Fruit fly (Drosophila melanogaster) whole organism, embryonic: ENCODE results near the gene CG42271.

Source experiments
- CG11398 ChIP-seq: fragments of 200-800 bp; sonication (Bioruptor generic); optimal IDR thresholded peaks from 2 replicates; lab custom pipeline; 2016; ENCODE audit warnings: missing biosample characterization, missing genetic modification characterization
- CG11560 ChIP-seq: fragments of 200-800 bp; sonication (Bioruptor generic); IDR thresholded peaks from 3 replicates; pipeline ENCODE4 v1.3.6; 2022; ENCODE audit warnings: missing biosample characterization, missing genetic modification characterization
- CG12219 ChIP-seq: fragments of 200-800 bp; sonication (Bioruptor generic); optimal IDR thresholded peaks from 3 replicates; lab custom pipeline; 2018; ENCODE audit warnings: missing biosample characterization, mild to moderate bottlenecking, missing genetic modification characterization
- CG1233 ChIP-seq: fragments of 200-800 bp; sonication (Bioruptor generic); optimal IDR thresholded peaks from 4 replicates; lab custom pipeline; 2018; ENCODE audit warnings: missing biosample characterization, mild to moderate bottlenecking, missing genetic modification characterization
- CG12942 ChIP-seq: fragments of 200-800 bp; sonication (Bioruptor generic); optimal IDR thresholded peaks from 3 replicates; lab custom pipeline; 2016; ENCODE audit warnings: missing biosample characterization, missing genetic modification characterization
- CG13287 ChIP-seq: fragments of 200-800 bp; sonication (Bioruptor generic); IDR thresholded peaks from 2 replicates; pipeline ENCODE4 v1.3.6; 2022; ENCODE audit warnings: missing biosample characterization, missing genetic modification characterization; ENCODE audit not compliant: partially characterized antibody
- CG15073 ChIP-seq: fragments of 200-800 bp; sonication (Bioruptor generic); optimal IDR thresholded peaks from 2 replicates; lab custom pipeline; 2016; ENCODE audit warnings: missing biosample characterization, missing genetic modification characterization
- CG16813 ChIP-seq: fragments of 200-800 bp; sonication (Bioruptor generic); IDR thresholded peaks from 3 replicates; pipeline ENCODE4 v1.3.6; 2022; ENCODE audit warnings: missing biosample characterization, missing genetic modification characterization; ENCODE audit not compliant: partially characterized antibody
- CG18011 ChIP-seq: fragments of 200-800 bp; sonication (Bioruptor generic); optimal IDR thresholded peaks from 2 replicates; lab custom pipeline; 2017; ENCODE audit warnings: missing biosample characterization, missing genetic modification characterization, mild to moderate bottlenecking, moderate library complexity, missing genotype
- CG2120 ChIP-seq: fragments of 200-800 bp; sonication (Bioruptor generic); optimal IDR thresholded peaks from 3 replicates; lab custom pipeline; 2016; ENCODE audit warnings: missing biosample characterization, missing genetic modification characterization
- CG2875 ChIP-seq: fragments of 200-800 bp; sonication (Bioruptor generic); optimal IDR thresholded peaks from 2 replicates; lab custom pipeline; 2017; ENCODE audit warnings: missing biosample characterization, mild to moderate bottlenecking, missing genetic modification characterization, missing genetic modification reagents
- CG3163 ChIP-seq: fragments of 200-800 bp; sonication (Bioruptor generic); optimal IDR thresholded peaks from 3 replicates; lab custom pipeline; 2016; ENCODE audit warnings: missing biosample characterization, missing genetic modification characterization
- CG3407 ChIP-seq: fragments of 200-800 bp; sonication (Bioruptor generic); optimal IDR thresholded peaks from 2 replicates; lab custom pipeline; 2018; ENCODE audit warnings: missing biosample characterization, mild to moderate bottlenecking, missing genetic modification characterization
- CG3726 ChIP-seq: fragments of 200-800 bp; sonication (Bioruptor generic); IDR thresholded peaks from 3 replicates; pipeline ENCODE4, ENCODE4 v1.3.6; 2022; ENCODE audit warnings: missing biosample characterization, missing genetic modification characterization
- CG4424 ChIP-seq: fragments of 200-800 bp; sonication (Bioruptor generic); optimal IDR thresholded peaks from 3 replicates; lab custom pipeline; 2016; ENCODE audit warnings: missing biosample characterization, missing genetic modification characterization
- CG4854 ChIP-seq: fragments of 200-800 bp; sonication (Bioruptor generic); optimal IDR thresholded peaks from 2 replicates; lab custom pipeline; 2016; ENCODE audit warnings: missing biosample characterization, missing genetic modification characterization, inconsistent platforms
- CG7745 ChIP-seq: fragments of 200-800 bp; sonication (Bioruptor generic); optimal IDR thresholded peaks from 2 replicates; lab custom pipeline; 2018; ENCODE audit warnings: missing biosample characterization, mild to moderate bottlenecking, missing genetic modification characterization, moderate library complexity
- CG7786 ChIP-seq: fragments of 200-800 bp; sonication (Bioruptor generic); optimal IDR thresholded peaks from 2 replicates; lab custom pipeline; 2016; ENCODE audit warnings: missing biosample characterization, missing genetic modification characterization
- CG8944 ChIP-seq: fragments of 200-800 bp; sonication (Bioruptor generic); optimal IDR thresholded peaks from 3 replicates; lab custom pipeline; 2016; ENCODE audit warnings: missing biosample characterization, missing genetic modification characterization
- CG9932 ChIP-seq: fragments of 200-800 bp; sonication (Bioruptor generic); IDR thresholded peaks from 2 replicates; pipeline ENCODE4 v1.3.6; 2022; ENCODE audit warnings: missing biosample characterization, missing genetic modification characterization
- Dip2 ChIP-seq: fragments of 200-800 bp; sonication (Bioruptor generic); IDR thresholded peaks from 2 replicates; pipeline ENCODE4 v1.3.6; 2022; ENCODE audit warnings: missing biosample characterization, missing genetic modification characterization
- Eip74EF ChIP-seq, 2 experiments: fragments of 200-800 bp in 1 of 2; fragments of >200 bp in 1 of 2; sonication (Bioruptor generic) in 1 of 2; optimal IDR thresholded peaks; 2 replicates each; lab custom pipeline; 2017 to 2019; ENCODE audit warnings: missing biosample characterization in 2 of 2, missing genetic modification characterization in 2 of 2, mild to moderate bottlenecking in 1 of 2, moderate library complexity in 1 of 2
- Gsc ChIP-seq: fragments of 200-800 bp; sonication (Bioruptor generic); IDR thresholded peaks from 2 replicates; pipeline ENCODE4 v1.3.6; 2022; ENCODE audit warnings: missing biosample characterization, missing genetic modification characterization
- Hmx ChIP-seq: fragments of 200-800 bp; sonication (Bioruptor generic); optimal IDR thresholded peaks from 2 replicates; lab custom pipeline; 2016; ENCODE audit warnings: missing biosample characterization, missing genetic modification characterization
- MTF-1 ChIP-seq: fragments of 200-800 bp; sonication (Bioruptor generic); optimal IDR thresholded peaks from 2 replicates; lab custom pipeline; 2018; ENCODE audit warnings: missing biosample characterization, mild to moderate bottlenecking, missing genetic modification characterization, borderline replicate concordance
- Mrtf ChIP-seq: fragments of 200-800 bp; sonication (Bioruptor generic); IDR thresholded peaks from 3 replicates; pipeline ENCODE4 v1.3.6; 2022; ENCODE audit warnings: missing biosample characterization, missing genetic modification characterization
- NC2β ChIP-seq: fragments of 200-800 bp; sonication (Bioruptor generic); optimal IDR thresholded peaks from 2 replicates; lab custom pipeline; 2016; ENCODE audit warnings: missing biosample characterization, missing genetic modification characterization
- Nf-YC ChIP-seq: fragments of 200-800 bp; optimal IDR thresholded peaks from 3 replicates; lab custom pipeline; 2019; ENCODE audit warnings: missing biosample characterization, mild to moderate bottlenecking, missing genetic modification characterization, moderate library complexity
- Usf ChIP-seq: fragments of 200-800 bp; sonication (Bioruptor generic); optimal IDR thresholded peaks from 2 replicates; lab custom pipeline; 2017; ENCODE audit warnings: missing genotype, missing biosample characterization, missing genetic modification characterization
- al ChIP-seq: fragments of 200-800 bp; sonication (Bioruptor generic); IDR thresholded peaks from 2 replicates; pipeline ENCODE4 v1.3.6; 2022; ENCODE audit warnings: missing biosample characterization, missing genetic modification characterization
- ash1 ChIP-seq: fragments of 200-800 bp; sonication (Bioruptor generic); optimal IDR thresholded peaks from 2 replicates; lab custom pipeline; 2018; ENCODE audit warnings: missing biosample characterization, mild to moderate bottlenecking, missing genetic modification characterization
- bowl ChIP-seq: fragments of 200-800 bp; sonication (Bioruptor generic); IDR thresholded peaks from 2 replicates; pipeline ENCODE4 v1.3.6; 2022; ENCODE audit warnings: missing biosample characterization, missing genetic modification characterization
- chm ChIP-seq: fragments of 200-800 bp; sonication (Bioruptor generic); IDR thresholded peaks from 2 replicates; pipeline ENCODE4 v1.3.6; 2022; ENCODE audit warnings: missing biosample characterization, missing genetic modification characterization
- crc ChIP-seq: fragments of 200-800 bp; sonication (Bioruptor generic); optimal IDR thresholded peaks from 2 replicates; lab custom pipeline; 2016; ENCODE audit warnings: missing biosample characterization, missing genetic modification characterization
- en ChIP-seq: fragments of 200-800 bp; sonication (Bioruptor generic); optimal IDR thresholded peaks from 2 replicates; lab custom pipeline; 2016; ENCODE audit warnings: missing biosample characterization, missing genetic modification characterization
- esg ChIP-seq: fragments of 200-800 bp; sonication (Bioruptor generic); conservative IDR thresholded peaks from 2 replicates; pipeline ENCODE4 v1.3.6; 2022; ENCODE audit warnings: missing biosample characterization, missing genetic modification characterization
- fd3F ChIP-seq: fragments of 200-800 bp; sonication (Bioruptor generic); optimal IDR thresholded peaks from 2 replicates; lab custom pipeline; 2018; ENCODE audit warnings: missing biosample characterization, mild to moderate bottlenecking, missing genetic modification characterization, moderate library complexity
- gce ChIP-seq: fragments of 200-800 bp; sonication (Bioruptor generic); IDR thresholded peaks from 3 replicates; pipeline ENCODE4 v1.3.6; 2022; ENCODE audit warnings: missing biosample characterization, missing genetic modification characterization
- gcm2 ChIP-seq: fragments of 200-800 bp; sonication (Bioruptor generic); optimal IDR thresholded peaks from 2 replicates; lab custom pipeline; 2016; ENCODE audit warnings: missing biosample characterization, missing genetic modification characterization
- her ChIP-seq: fragments of 200-800 bp; sonication (Bioruptor generic); optimal IDR thresholded peaks from 2 replicates; lab custom pipeline; 2016; ENCODE audit warnings: missing biosample characterization, missing genetic modification characterization
- jing ChIP-seq: fragments of 200-800 bp; sonication (Bioruptor generic); optimal IDR thresholded peaks from 2 replicates; lab custom pipeline; 2018; ENCODE audit warnings: missing biosample characterization, mild to moderate bottlenecking, missing genetic modification characterization
- lbe ChIP-seq: fragments of 200-800 bp; sonication (Bioruptor generic); optimal IDR thresholded peaks from 2 replicates; lab custom pipeline; 2016; ENCODE audit warnings: missing biosample characterization, mild to moderate bottlenecking, missing genetic modification characterization
- lola ChIP-seq, 3 experiments: fragments of >200 bp in 2 of 3; fragments of 200-800 bp in 1 of 3; sonication (Bioruptor generic) in 1 of 3; optimal IDR thresholded peaks; 2 replicates each; lab custom pipeline; 2017 to 2019; ENCODE audit warnings: missing biosample characterization in 3 of 3, missing genetic modification characterization in 3 of 3, mild to moderate bottlenecking in 1 of 3, moderate library complexity in 1 of 3
- mirr ChIP-seq: fragments of 200-800 bp; sonication (Bioruptor generic); optimal IDR thresholded peaks from 3 replicates; lab custom pipeline; 2018; ENCODE audit warnings: missing biosample characterization, mild to moderate bottlenecking, missing genetic modification characterization
- pita ChIP-seq: fragments of 200-800 bp; sonication (Bioruptor generic); optimal IDR thresholded peaks from 2 replicates; lab custom pipeline; 2017; ENCODE audit warnings: missing biosample characterization, mild to moderate bottlenecking, missing genetic modification characterization
- ranshi ChIP-seq: fragments of 200-800 bp; sonication (Bioruptor generic); IDR thresholded peaks from 2 replicates; pipeline ENCODE4 v1.3.6; 2022; ENCODE audit warnings: missing biosample characterization, missing genetic modification characterization
- sc ChIP-seq, 3 experiments: fragments of >200 bp in 2 of 3; fragments of 200-800 bp in 1 of 3; sonication (Bioruptor generic) in 1 of 3; optimal IDR thresholded peaks; 2 replicates in 2 of 3; 3 replicates in 1 of 3; lab custom pipeline; 2017; ENCODE audit warnings: mild to moderate bottlenecking in 1 of 3, missing biosample characterization in 1 of 3, missing genetic modification characterization in 1 of 3, missing genetic modification reagents in 1 of 3
- scrt ChIP-seq: fragments of 200-800 bp; sonication (Bioruptor generic); optimal IDR thresholded peaks from 2 replicates; lab custom pipeline; 2018; ENCODE audit warnings: missing biosample characterization, mild to moderate bottlenecking, missing genetic modification characterization, moderate library complexity
- slou ChIP-seq: fragments of 200-800 bp; sonication (Bioruptor generic); optimal IDR thresholded peaks from 3 replicates; lab custom pipeline; 2016; ENCODE audit warnings: missing biosample characterization, missing genetic modification characterization
- slp2 ChIP-seq: fragments of 200-800 bp; sonication (Bioruptor generic); optimal IDR thresholded peaks from 2 replicates; lab custom pipeline; 2016; ENCODE audit warnings: missing biosample characterization, missing genetic modification characterization
- sob ChIP-seq: fragments of 200-800 bp; sonication (Bioruptor generic); IDR thresholded peaks from 2 replicates; pipeline ENCODE4 v1.3.6; 2022; ENCODE audit warnings: missing biosample characterization, missing genetic modification characterization

CG42271 gene

DNA sequence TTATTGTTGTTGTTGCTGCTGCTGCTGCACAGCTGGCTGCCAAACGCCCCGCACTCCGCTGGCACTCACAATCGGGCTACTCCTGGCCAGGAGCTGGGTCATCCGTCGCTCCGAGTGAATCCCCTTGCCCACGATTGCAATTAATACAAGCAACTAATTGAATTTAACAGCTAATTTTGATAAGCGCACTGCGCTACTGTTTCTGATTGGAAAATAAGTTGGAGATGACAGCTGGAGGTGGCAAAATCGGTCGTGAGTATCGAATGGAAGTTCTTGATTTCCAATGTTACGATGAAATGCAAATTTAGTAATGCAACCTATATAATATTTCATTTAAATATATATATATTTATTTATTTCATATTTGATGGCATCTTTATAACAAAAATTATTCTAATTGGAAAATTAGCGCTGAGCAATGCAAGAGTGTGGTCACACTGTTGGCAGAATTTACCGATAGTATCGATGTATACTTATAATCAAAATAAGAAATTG lies at the start of gene CG42271 (continued):
- TF ChIP-seq slp2 (GFP tag; lab: Kevin White, UChicago) (no peak), CG15073 (GFP tag; lab: Kevin White, UChicago) (no peak), ash1 (GFP tag; lab: Kevin White, UChicago) (no peak), CG3163 (GFP tag; lab: Kevin White, UChicago) (no peak), CG11398 (no peak), sc (optimal IDR thresholded peaks at IDR 0.05; lab: Kevin White, UChicago) (no peak), sc (GFP tag; optimal IDR thresholded peaks at IDR 0.05; lab: Kevin White, UChicago) (no peak), CG8944 (GFP tag; lab: Kevin White, UChicago) (no peak), scrt (no peak), CG2875 (GFP tag; lab: Kevin White, UChicago) (no peak), gce (no peak), Gsc (no peak), CG13287 (peak; percentile 97), CG1233 (no peak), mirr (GFP tag; lab: Kevin White, UChicago) (no peak), CG7745 (tag; lab: Kevin White, UChicago) (no peak), CG2120 (GFP tag; lab: Kevin White, UChicago) (peak; percentile 5), fd3F (GFP tag; lab: Kevin White, UChicago) (peak; percentile 36), CG11560 (no peak), CG4424 (GFP tag; lab: Kevin White, UChicago) (peak; percentile 28), Nf-YC (tag; lab: Kevin White, UChicago) (peak; percentile 61), Eip74EF (GFP tag; optimal IDR thresholded peaks at IDR 0.05; lab: Kevin White, UChicago) (no peak), chm (no peak), sob (peak; percentile 52), bowl (GFP tag; lab: Robert Waterston, UW) (no peak), CG3407 (GFP tag; lab: Kevin White, UChicago) (no peak), CG3726 (GFP tag; lab: Robert Waterston, UW) (no peak), CG16813 (GFP tag; lab: Robert Waterston, UW) (peak; percentile 95), Usf (no peak), lola (GFP tag; optimal IDR thresholded peaks at IDR 0.05; lab: Kevin White, UChicago) (peak in 1 of 3 experiments; percentile 48), CG12219 (no peak), esg (GFP tag; lab: Robert Waterston, UW) (no peak), Dip2 (no peak), NC2β (GFP tag; lab: Kevin White, UChicago) (no peak), CG7786 (GFP tag; lab: Kevin White, UChicago) (no peak), jing (no peak), crc (GFP tag; lab: Kevin White, UChicago) (no peak), Hmx (no peak), CG12942 (GFP tag; lab: Kevin White, UChicago) (no peak), ranshi (GFP tag; lab: Robert Waterston, UW) (no peak), pita (GFP tag; lab: Kevin White, UChicago) (no peak), CG4854 (GFP tag; lab: Kevin White, UChicago) (no peak), gcm2 (GFP tag; lab: Kevin White, UChicago) (no peak), en (GFP tag; lab: Kevin White, UChicago) (no peak), CG9932 (peak; percentile 59), MTF-1 (GFP tag; lab: Kevin White, UChicago) (no peak), slou (GFP tag; lab: Kevin White, UChicago) (no peak), lbe (no peak), her (GFP tag; lab: Kevin White, UChicago) (no peak), al (GFP tag; lab: Robert Waterston, UW) (0 out of 2 replicates have a peak, but pooled peaks have one; percentile 30), CG18011 (GFP tag; lab: Kevin White, UChicago) (no peak), Mrtf (GFP tag; lab: Robert Waterston, UW) (no peak)
